Fruit fly (Drosophila melanogaster): Measurements from ENCODE around the gene Fbp2.

- TF ChIP-seq D1 (tag; optimal IDR thresholded peaks at IDR 0.05) (no peak), CG9948 (tag; optimal IDR thresholded peaks at IDR 0.05) (no peak), Ets98B (GFP tag; IDR thresholded peaks at IDR 0.05) (no peak), rn (GFP tag; IDR thresholded peaks at IDR 0.05) (no peak), fd96Ca (GFP tag; IDR thresholded peaks at IDR 0.05) (no peak), CG14655 (GFP tag; optimal IDR thresholded peaks at IDR 0.05) (no peak), CG10348 (GFP tag; IDR thresholded peaks at IDR 0.05) (no peak), CG12605 (GFP tag; IDR thresholded peaks at IDR 0.05) (no peak), CG15710 (tag; optimal IDR thresholded peaks at IDR 0.05) (no peak), CG13204 (GFP tag; optimal IDR thresholded peaks at IDR 0.05) (no peak), gl (tag; optimal IDR thresholded peaks at IDR 0.05) (no peak)
These were observed 37.4 kb upstream of the Fbp2 start for dm6 chr2L:9388924-9389765.

Data from whole organism, pupa.